Worm (Caenorhabditis elegans) whole organism, young adult: ENCODE measurements around the gene C16C10.4.

Experiments used
- B0019.2 ChIP-seq: fragments of 200-800 bp; sonication (Bioruptor generic); conservative IDR thresholded peaks from 2 replicates; pipeline ENCODE4 v1.3.6; 2022; ENCODE audit warnings: missing genetic modification reagents, missing genetic modification characterization, missing compliant biosample characterization
- B0035.1 ChIP-seq: sonication (generic microtip); optimal IDR thresholded peaks from 2 replicates; lab custom pipeline; 2016; ENCODE audit warnings: missing genetic modification characterization, mild to moderate bottlenecking, missing compliant biosample characterization, missing genotype, missing genetic modification reagents
- B0336.3 ChIP-seq: fragments of 200-800 bp; sonication (Bioruptor generic); IDR thresholded peaks from 2 replicates; pipeline ENCODE4 v1.3.6; 2022; ENCODE audit warnings: missing genetic modification characterization, missing compliant biosample characterization
- F22D6.2 ChIP-seq: sonication (generic microtip); optimal IDR thresholded peaks from 2 replicates; lab custom pipeline; 2016; ENCODE audit warnings: mild to moderate bottlenecking, missing genetic modification characterization, missing compliant biosample characterization
- F33H1.4 ChIP-seq: fragments of 200-800 bp; sonication (Bioruptor generic); IDR thresholded peaks from 2 replicates; pipeline ENCODE4 v1.3.6; 2022; ENCODE audit warnings: missing genetic modification reagents, missing genetic modification characterization, missing compliant biosample characterization
- F49E8.2 ChIP-seq: sonication (generic microtip); optimal IDR thresholded peaks from 3 replicates; lab custom pipeline; 2017; ENCODE audit warnings: missing genetic modification characterization, mild to moderate bottlenecking, missing compliant biosample characterization, antibody characterized with exemption, moderate library complexity; ENCODE audit not compliant: insufficient read depth
- K11D2.4 ChIP-seq: fragments of 200-800 bp; sonication (Bioruptor generic); IDR thresholded peaks from 2 replicates; pipeline ENCODE4 v1.3.6; 2022; ENCODE audit warnings: missing genetic modification reagents, missing genetic modification characterization, missing compliant biosample characterization
- K12H6.12 ChIP-seq: fragments of 200-800 bp; sonication (Bioruptor generic); optimal IDR thresholded peaks from 2 replicates; lab custom pipeline; 2018; ENCODE audit warnings: mild to moderate bottlenecking, missing genetic modification characterization, missing compliant biosample characterization
- T26A5.8 ChIP-seq: sonication (generic microtip); optimal IDR thresholded peaks from 2 replicates; lab custom pipeline; 2016; ENCODE audit warnings: missing genetic modification characterization, missing compliant biosample characterization
- Y67H2A.10 ChIP-seq: fragments of 200-800 bp; sonication (Bioruptor generic); conservative IDR thresholded peaks from 2 replicates; pipeline ENCODE4 v1.3.6; 2022; ENCODE audit warnings: missing genetic modification reagents, missing genetic modification characterization, missing compliant biosample characterization
- Y79H2A.3 ChIP-seq: fragments of 200-800 bp; sonication (Bioruptor generic); conservative IDR thresholded peaks from 2 replicates; pipeline ENCODE4 v1.3.6; 2022; ENCODE audit warnings: missing genetic modification reagents, missing genetic modification characterization, missing compliant biosample characterization
- Y95B8A.8 ChIP-seq: fragments of 200-800 bp; sonication (Bioruptor generic); IDR thresholded peaks from 2 replicates; pipeline ENCODE4 v1.3.6; 2022; ENCODE audit warnings: missing genetic modification reagents, missing genetic modification characterization, missing compliant biosample characterization
- aptf-3 ChIP-seq: fragments of 200-800 bp; sonication (Bioruptor generic); IDR thresholded peaks from 2 replicates; pipeline ENCODE4 v1.3.6; 2022; ENCODE audit warnings: missing genetic modification characterization, missing compliant biosample characterization
- atf-7 ChIP-seq: sonication (generic microtip); optimal IDR thresholded peaks from 2 replicates; lab custom pipeline; 2017; ENCODE audit warnings: mild to moderate bottlenecking, missing genetic modification characterization, missing compliant biosample characterization
- bed-1 ChIP-seq: fragments of 200-800 bp; sonication (Bioruptor generic); IDR thresholded peaks from 2 replicates; pipeline ENCODE4 v1.3.6; 2022; ENCODE audit warnings: missing genetic modification reagents, missing genetic modification characterization, missing compliant biosample characterization
- bed-2 ChIP-seq: fragments of 200-800 bp; sonication (Bioruptor generic); IDR thresholded peaks from 2 replicates; pipeline ENCODE4 v1.3.6; 2022; ENCODE audit warnings: missing genetic modification reagents, missing genetic modification characterization, missing compliant biosample characterization
- ceh-27 ChIP-seq: fragments of 200-800 bp; sonication (Bioruptor generic); optimal IDR thresholded peaks from 2 replicates; lab custom pipeline; 2018; ENCODE audit warnings: mild to moderate bottlenecking, missing genetic modification characterization, moderate library complexity, missing compliant biosample characterization
- ceh-79 ChIP-seq: sonication (generic microtip); optimal IDR thresholded peaks from 2 replicates; lab custom pipeline; 2017; ENCODE audit warnings: mild to moderate bottlenecking, missing genetic modification characterization, missing compliant biosample characterization
- ceh-91 ChIP-seq: fragments of 200-800 bp; sonication (Bioruptor generic); IDR thresholded peaks from 2 replicates; pipeline ENCODE4 v1.3.6; 2022; ENCODE audit warnings: missing genetic modification reagents, missing genetic modification characterization, missing compliant biosample characterization
- chd-7 ChIP-seq: sonication (generic microtip); optimal IDR thresholded peaks from 2 replicates; lab custom pipeline; 2016; ENCODE audit warnings: mild to moderate bottlenecking, missing genetic modification characterization, moderate library complexity, missing compliant biosample characterization
- dox-1 ChIP-seq: fragments of 200-800 bp; sonication (Bioruptor generic); IDR thresholded peaks from 2 replicates; pipeline ENCODE4 v1.3.6; 2022; ENCODE audit warnings: missing genetic modification reagents, missing genetic modification characterization, missing compliant biosample characterization
- egl-44 ChIP-seq: fragments of 200-800 bp; sonication (Bioruptor generic); IDR thresholded peaks from 2 replicates; pipeline ENCODE4 v1.3.6; 2022; ENCODE audit warnings: missing genetic modification reagents, missing genetic modification characterization, missing compliant biosample characterization
- egrh-3 ChIP-seq: fragments of 200-800 bp; sonication (Bioruptor generic); IDR thresholded peaks from 2 replicates; pipeline ENCODE4 v1.3.6; 2022; ENCODE audit warnings: missing genetic modification reagents, missing genetic modification characterization, missing compliant biosample characterization
- ekl-4 ChIP-seq: fragments of 200-800 bp; sonication (Bioruptor generic); IDR thresholded peaks from 2 replicates; pipeline ENCODE4 v1.3.6; 2022; ENCODE audit warnings: missing genetic modification reagents, missing genetic modification characterization, missing compliant biosample characterization
- ets-4 ChIP-seq: fragments of 200-800 bp; sonication (Bioruptor generic); optimal IDR thresholded peaks from 2 replicates; lab custom pipeline; 2018; ENCODE audit warnings: mild to moderate bottlenecking, missing genetic modification characterization, missing compliant biosample characterization
- gei-17 ChIP-seq: fragments of 200-800 bp; sonication (Bioruptor generic); optimal IDR thresholded peaks from 2 replicates; lab custom pipeline; 2018; ENCODE audit warnings: mild to moderate bottlenecking, missing genetic modification characterization, missing compliant biosample characterization
- hmg-1.2 ChIP-seq: fragments of 200-800 bp; sonication (Bioruptor generic); IDR thresholded peaks from 2 replicates; pipeline ENCODE4 v1.3.6; 2022; ENCODE audit warnings: missing genetic modification reagents, missing genetic modification characterization, missing compliant biosample characterization
- hrde-1 ChIP-seq: sonication (generic microtip); optimal IDR thresholded peaks from 2 replicates; lab custom pipeline; 2016; ENCODE audit warnings: missing genetic modification characterization, mild to moderate bottlenecking, missing compliant biosample characterization, moderate library complexity, missing genotype, missing genetic modification reagents, borderline replicate concordance
- let-526 ChIP-seq: fragments of 200-800 bp; sonication (Bioruptor generic); IDR thresholded peaks from 2 replicates; pipeline ENCODE4 v1.3.6; 2022; ENCODE audit warnings: missing genetic modification reagents, missing genetic modification characterization, missing compliant biosample characterization
- lin-54 ChIP-seq: fragments of 200-800 bp; sonication (Bioruptor generic); optimal IDR thresholded peaks from 2 replicates; lab custom pipeline; 2018; ENCODE audit warnings: mild to moderate bottlenecking, missing genetic modification characterization, missing compliant biosample characterization
- lir-1 ChIP-seq: fragments of 200-800 bp; sonication (Bioruptor generic); conservative IDR thresholded peaks from 2 replicates; pipeline ENCODE4 v1.3.6; 2022; ENCODE audit warnings: missing genetic modification reagents, missing genetic modification characterization, missing compliant biosample characterization
- nfya-1 ChIP-seq: sonication (generic microtip); optimal IDR thresholded peaks from 2 replicates; lab custom pipeline; 2017; ENCODE audit warnings: antibody characterized with exemption, missing compliant biosample characterization, missing genetic modification characterization, borderline replicate concordance; ENCODE audit not compliant: insufficient read depth
- nfyb-1 ChIP-seq: fragments of 200-800 bp; sonication (Bioruptor generic); IDR thresholded peaks from 2 replicates; pipeline ENCODE4 v1.3.6; 2022; ENCODE audit warnings: missing genetic modification reagents, missing genetic modification characterization, missing compliant biosample characterization
- snpc-1.3 ChIP-seq: sonication (generic microtip); optimal IDR thresholded peaks from 2 replicates; lab custom pipeline; 2017; ENCODE audit warnings: missing genetic modification characterization, mild to moderate bottlenecking, missing compliant biosample characterization, antibody characterized with exemption, moderate library complexity, missing genotype, missing genetic modification reagents; ENCODE audit not compliant: insufficient read depth
- sptf-2 ChIP-seq: fragments of 200-800 bp; sonication (Bioruptor generic); optimal IDR thresholded peaks from 2 replicates; lab custom pipeline; 2018; ENCODE audit warnings: mild to moderate bottlenecking, missing genetic modification characterization, missing compliant biosample characterization
- unc-130 ChIP-seq: sonication (generic microtip); optimal IDR thresholded peaks from 2 replicates; lab custom pipeline; 2016; ENCODE audit warnings: missing genetic modification reagents, missing genetic modification characterization, missing compliant biosample characterization
- unc-62 ChIP-seq: fragments of 150-350 bp; optimal IDR thresholded peaks from 2 replicates; lab custom pipeline; 2014; ENCODE audit warnings: missing biosample characterization, missing genetic modification reagents, missing genetic modification characterization
- xnd-1 ChIP-seq: sonication (generic microtip); optimal IDR thresholded peaks from 2 replicates; lab custom pipeline; 2016; ENCODE audit warnings: missing genotype, missing genetic modification reagents, missing genetic modification characterization, missing compliant biosample characterization
- ztf-28 ChIP-seq: fragments of 200-800 bp; sonication (Bioruptor generic); IDR thresholded peaks from 2 replicates; pipeline ENCODE4 v1.3.6; 2022; ENCODE audit warnings: missing genetic modification reagents, missing genetic modification characterization, missing compliant biosample characterization
- ztf-3 ChIP-seq: fragments of 200-800 bp; sonication (Bioruptor generic); optimal IDR thresholded peaks from 2 replicates; lab custom pipeline; 2018; ENCODE audit warnings: mild to moderate bottlenecking, missing genetic modification characterization, missing compliant biosample characterization

The C16C10.4 gene

ce11 chrIII:4170903-4171377 is at the start of gene C16C10.4, which contains the start of gene rnf-121 (continued):
- peak; percentile 60; the same call in 1 of the 2 replicates for TF ChIP-seq ekl-4 (GFP tag; lab: Robert Waterston, UW)
- TF ChIP-seq F33H1.4 (GFP tag; lab: Robert Waterston, UW) = no peak; the same call in 1 of the 2 replicates
- peak; percentile 19 for TF ChIP-seq K12H6.12
- no peak for TF ChIP-seq egl-44 (GFP tag; lab: Robert Waterston, UW)
- no peak for TF ChIP-seq Y79H2A.3 (GFP tag; lab: Robert Waterston, UW)

ce11 chrIII:4123277-4123676 is 47.9 kb upstream of the C16C10.4 start:
- no peak for TF ChIP-seq unc-62
- no peak for TF ChIP-seq T26A5.8
- no peak for TF ChIP-seq ets-4 (GFP tag; lab: Kevin White, UChicago)
- no peak for TF ChIP-seq ztf-3 (GFP tag; lab: Kevin White, UChicago)
- TF ChIP-seq aptf-3 = no peak
- TF ChIP-seq lin-54 (GFP tag; lab: Kevin White, UChicago) = no peak
- no peak for TF ChIP-seq dox-1 (GFP tag; lab: Robert Waterston, UW)
- TF ChIP-seq B0035.1 (tag; lab: Kevin White, UChicago) = no peak
- no peak for TF ChIP-seq B0019.2 (GFP tag; lab: Robert Waterston, UW)
- no peak for TF ChIP-seq egl-44 (GFP tag; lab: Robert Waterston, UW)
- TF ChIP-seq atf-7 (tag; lab: Kevin White, UChicago) = no peak
- no peak for TF ChIP-seq ceh-91 (GFP tag; lab: Robert Waterston, UW)
- TF ChIP-seq K12H6.12 = no peak
- no peak for TF ChIP-seq lir-1 (GFP tag; lab: Robert Waterston, UW)
- no peak for TF ChIP-seq let-526 (GFP tag; lab: Robert Waterston, UW)
- no peak for TF ChIP-seq Y67H2A.10 (GFP tag; lab: Robert Waterston, UW)
- no peak for TF ChIP-seq B0336.3 (GFP tag; lab: Robert Waterston, UW)

- no peak for TF ChIP-seq atf-7 (tag; lab: Kevin White, UChicago)
- TF ChIP-seq hmg-1.2 (GFP tag; lab: Robert Waterston, UW) = peak; percentile 51
These were observed 47.2 kb upstream of the C16C10.4 start for ce11 chrIII:4123900-4124299.

ce11 chrIII:4131814-4132555 is 39.2 kb upstream of the C16C10.4 start:
- TF ChIP-seq nfya-1 (tag; lab: Kevin White, UChicago) = no peak
- peak; percentile 59 for TF ChIP-seq nfyb-1
- no peak for TF ChIP-seq chd-7 (tag; lab: Kevin White, UChicago)
- no peak for TF ChIP-seq unc-130

ce11 chrIII:4134059-4134458 is 37.1 kb upstream of the C16C10.4 start:
- TF ChIP-seq bed-2 (GFP tag; lab: Robert Waterston, UW) = 0 out of 2 replicates have a peak, but pooled peaks have one; percentile 58
- TF ChIP-seq xnd-1 (tag; lab: Kevin White, UChicago) = no peak
- no peak for TF ChIP-seq ztf-28
- TF ChIP-seq ceh-27 (GFP tag; lab: Kevin White, UChicago) = no peak
- TF ChIP-seq gei-17 (GFP tag; lab: Kevin White, UChicago) = no peak
- TF ChIP-seq K11D2.4 (GFP tag; lab: Robert Waterston, UW) = no peak
- no peak for TF ChIP-seq Y67H2A.10 (GFP tag; lab: Robert Waterston, UW)
- no peak for TF ChIP-seq ceh-79 (tag; lab: Kevin White, UChicago)
- no peak for TF ChIP-seq hrde-1 (tag; lab: Kevin White, UChicago)
- TF ChIP-seq F22D6.2 = no peak
- TF ChIP-seq bed-1 (GFP tag; lab: Robert Waterston, UW) = no peak
- no peak for TF ChIP-seq snpc-1.3 (tag; lab: Kevin White, UChicago)
- TF ChIP-seq Y95B8A.8 (GFP tag; lab: Robert Waterston, UW) = no peak
- no peak for TF ChIP-seq sptf-2 (GFP tag; lab: Kevin White, UChicago)
- TF ChIP-seq F49E8.2 (tag; lab: Kevin White, UChicago) = no peak
- peak; percentile 58; the same call in 1 of the 2 replicates for TF ChIP-seq egrh-3
- no peak for TF ChIP-seq lir-1 (GFP tag; lab: Robert Waterston, UW)
- no peak for TF ChIP-seq B0019.2 (GFP tag; lab: Robert Waterston, UW)
